Fruit fly (Drosophila melanogaster): Measurements from ENCODE around the gene CrebA.

CrebA gene

DNA sequence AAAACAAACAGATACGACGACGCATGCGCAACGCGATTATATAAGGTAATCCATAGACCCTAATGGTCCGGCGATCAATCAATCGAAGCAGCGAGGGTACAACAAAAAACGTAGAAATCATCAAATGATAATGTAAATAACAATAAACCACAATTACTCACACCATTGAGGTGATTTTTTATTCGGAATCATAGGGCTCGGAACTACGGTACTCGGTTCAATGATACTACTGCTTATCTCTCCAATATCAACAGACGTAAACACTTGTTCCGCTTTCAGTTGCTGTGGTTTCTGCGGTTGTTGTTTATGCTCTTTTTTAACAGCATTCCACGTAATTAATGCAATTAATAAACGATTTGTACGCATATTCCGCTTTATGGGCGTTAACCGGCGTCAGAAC is 62.8 kb downstream of the CrebA start (continued):
- TF ChIP-seq emc (GFP tag; optimal IDR thresholded peaks at IDR 0.05) = no peak
- no peak for TF ChIP-seq ind (GFP tag; optimal IDR thresholded peaks at IDR 0.05)
- TF ChIP-seq CG3163 (GFP tag; optimal IDR thresholded peaks at IDR 0.05) = no peak
- TF ChIP-seq unpg (GFP tag; optimal IDR thresholded peaks at IDR 0.05) = no peak
- 0 out of 2 replicates have a peak, but pooled peaks have one; percentile 24 for TF ChIP-seq onecut (GFP tag; IDR thresholded peaks at IDR 0.05)
- no peak for TF ChIP-seq zfh2 (GFP tag; optimal IDR thresholded peaks at IDR 0.05)
- peak; percentile 19 for TF ChIP-seq CG10543 (GFP tag; optimal IDR thresholded peaks at IDR 0.05)
- no peak for TF ChIP-seq CG5180 (GFP tag; optimal IDR thresholded peaks at IDR 0.05)
- TF ChIP-seq al (GFP tag; IDR thresholded peaks at IDR 0.05) = no peak
- no peak for TF ChIP-seq Hr39 (optimal IDR thresholded peaks at IDR 0.05)
- no peak for TF ChIP-seq CG17829 (tag; optimal IDR thresholded peaks at IDR 0.05)
- TF ChIP-seq CG15601 (tag; optimal IDR thresholded peaks at IDR 0.05) = no peak
- TF ChIP-seq CG12769 (tag; optimal IDR thresholded peaks at IDR 0.05) = no peak
- no peak for TF ChIP-seq sc (optimal IDR thresholded peaks at IDR 0.05)
- no peak for TF ChIP-seq sc (GFP tag; optimal IDR thresholded peaks at IDR 0.05)
- TF ChIP-seq fd3F (GFP tag; optimal IDR thresholded peaks at IDR 0.05) = no peak
- TF ChIP-seq Hey (tag; optimal IDR thresholded peaks at IDR 0.05) = no peak
- TF ChIP-seq CG8944 (GFP tag; optimal IDR thresholded peaks at IDR 0.05) = no peak
- TF ChIP-seq sd (tag; optimal IDR thresholded peaks at IDR 0.05) = peak; percentile 42
- TF ChIP-seq CG2116 (GFP tag; optimal IDR thresholded peaks at IDR 0.05) = no peak
- TF ChIP-seq CG6175 (GFP tag; IDR thresholded peaks at IDR 0.05) = no peak
- TF ChIP-seq sr (GFP tag; IDR thresholded peaks at IDR 0.05) = no peak
- TF ChIP-seq Pdp1 (GFP tag; optimal IDR thresholded peaks at IDR 0.05) = peak in 1 of 2 experiments; percentile 96
- no peak for TF ChIP-seq CG7745 (tag; optimal IDR thresholded peaks at IDR 0.05)
- no peak for TF ChIP-seq bsh (GFP tag; optimal IDR thresholded peaks at IDR 0.05)
- no peak for TF ChIP-seq ham (GFP tag; IDR thresholded peaks at IDR 0.05)
- TF ChIP-seq CG34376 (GFP tag; optimal IDR thresholded peaks at IDR 0.05) = peak; percentile 83
- TF ChIP-seq CG17328 (GFP tag; IDR thresholded peaks at IDR 0.05) = no peak
- 0 out of 4 replicates have a peak, but pooled peaks have one; percentile 9 for TF ChIP-seq Dll (GFP tag; IDR thresholded peaks at IDR 0.05; ENCODE audit: partially characterized antibody)
- TF ChIP-seq E2f2 (GFP tag; IDR thresholded peaks at IDR 0.05) = no peak
- no peak for TF ChIP-seq Poxn (GFP tag; IDR thresholded peaks at IDR 0.05)
- peak; percentile 74 for TF ChIP-seq mirr (GFP tag; optimal IDR thresholded peaks at IDR 0.05)
- no peak for TF ChIP-seq gcm (GFP tag; optimal IDR thresholded peaks at IDR 0.05)

DNA sequence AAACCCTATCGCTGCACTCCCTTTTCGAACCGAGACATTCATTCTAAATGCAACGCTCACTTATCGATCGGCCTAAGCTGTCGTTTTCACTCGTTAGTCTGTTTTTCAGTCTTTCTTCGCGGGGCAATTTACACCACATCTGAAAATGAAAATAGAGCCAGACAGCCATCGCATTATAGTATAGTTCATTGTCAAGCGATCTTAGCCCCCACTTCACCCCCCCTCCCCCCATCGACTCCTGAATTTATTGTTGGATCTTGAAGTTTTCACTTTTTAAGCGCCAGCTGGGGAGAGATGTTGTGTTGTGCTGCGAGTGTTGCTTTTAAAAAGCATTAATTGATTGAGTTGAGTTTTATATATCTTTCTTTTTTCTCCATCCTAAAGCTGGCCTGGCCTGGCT is 64.0 kb downstream of the CrebA start:
- TF ChIP-seq NC2α (GFP tag; optimal IDR thresholded peaks at IDR 0.05) (no peak), bbx (GFP tag; IDR thresholded peaks at IDR 0.05; ENCODE audit: partially characterized antibody) (no peak), btn (GFP tag; optimal IDR thresholded peaks at IDR 0.05) (no peak), abd-A (tag; optimal IDR thresholded peaks at IDR 0.05) (peak; percentile 78), vvl (GFP tag; IDR thresholded peaks at IDR 0.05) (no peak), CG2199 (GFP tag; IDR thresholded peaks at IDR 0.05) (peak; percentile 54; the same call in 1 of the 3 replicates), CG15479 (GFP tag; optimal IDR thresholded peaks at IDR 0.05) (no peak), oc (tag; optimal IDR thresholded peaks at IDR 0.05) (peak; percentile 89), crol (GFP tag; IDR thresholded peaks at IDR 0.05) (peak; percentile 76), onecut (GFP tag; IDR thresholded peaks at IDR 0.05) (peak; percentile 60; the same call in 1 of the 2 replicates), CG43689 (GFP tag; IDR thresholded peaks at IDR 0.05) (no peak), kni (GFP tag; optimal IDR thresholded peaks at IDR 0.05) (peak; percentile 31), Blimp-1 (GFP tag; optimal IDR thresholded peaks at IDR 0.05) (peak; percentile 98), pros (GFP tag; optimal IDR thresholded peaks at IDR 0.05) (peak; percentile 36)

All from whole organism, embryonic.